Worm (Caenorhabditis elegans): Measurements from ENCODE around the gene dmd-10.

The dmd-10 gene

DNA sequence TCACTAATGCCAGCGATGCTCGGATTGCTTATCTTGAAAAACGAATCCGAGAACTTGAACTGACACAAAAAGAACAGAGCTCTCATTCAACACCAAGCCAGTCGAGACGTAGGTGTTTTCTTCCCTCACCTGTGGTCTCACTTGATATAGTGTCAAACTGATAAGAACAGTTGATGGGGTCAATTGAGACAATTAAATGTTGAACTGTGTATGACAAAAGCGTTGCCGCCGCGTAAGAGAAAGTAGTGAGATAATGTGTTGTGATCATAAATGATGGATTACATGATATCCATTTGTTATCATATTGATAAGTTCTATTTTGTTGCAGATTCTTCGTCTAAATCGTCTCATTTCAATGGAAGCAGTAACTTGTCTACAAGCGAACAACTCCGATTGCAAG is 62.7 kb downstream of the dmd-10 start:
- no peak for TF ChIP-seq hlh-26 (GFP tag; conservative IDR thresholded peaks at IDR 0.05)
- no peak for TF ChIP-seq hmg-1.2 (GFP tag; IDR thresholded peaks at IDR 0.05)
- no peak for TF ChIP-seq F55B11.4 (tag; optimal IDR thresholded peaks at IDR 0.05; ENCODE audit: borderline replicate concordance, insufficient read depth)
- no peak for TF ChIP-seq ztf-25 (GFP tag; IDR thresholded peaks at IDR 0.05)
- no peak for TF ChIP-seq Y53F4B.3 (GFP tag; IDR thresholded peaks at IDR 0.05)
- TF ChIP-seq nfyb-1 (GFP tag; IDR thresholded peaks at IDR 0.05): no peak
- no peak for TF ChIP-seq F52B5.7 (tag; optimal IDR thresholded peaks at IDR 0.05)
- TF ChIP-seq nhr-80 (tag; optimal IDR thresholded peaks at IDR 0.05): peak; percentile 22
